Worm (Caenorhabditis elegans) whole organism, L1 larva: ENCODE data around the gene sqv-6.

Experiments used
- C16A3.4 ChIP-seq: fragments of 150-350 bp; optimal IDR thresholded peaks from 2 replicates; lab custom pipeline; 2014; ENCODE audit warnings: missing biosample characterization, missing genetic modification characterization
- aly-2 ChIP-seq: fragments of 150-350 bp; optimal IDR thresholded peaks from 2 replicates; lab custom pipeline; 2014; ENCODE audit warnings: missing biosample characterization, missing genetic modification characterization
- ama-1 ChIP-seq: fragments of 150-350 bp; optimal IDR thresholded peaks from 2 replicates; lab custom pipeline; 2014
- ceh-8 ChIP-seq: fragments of 200-800 bp; sonication (Bioruptor generic); optimal IDR thresholded peaks from 2 replicates; lab custom pipeline; 2018; ENCODE audit warnings: mild to moderate bottlenecking, missing genetic modification characterization, moderate library complexity, missing compliant biosample characterization
- ceh-88 ChIP-seq: fragments of 200-800 bp; sonication (Bioruptor generic); IDR thresholded peaks from 2 replicates; pipeline ENCODE4 v1.3.6; 2022; ENCODE audit warnings: missing genetic modification characterization, missing compliant biosample characterization
- dpl-1 ChIP-seq, 3 experiments: fragments of 150-350 bp in 2 of 3; sonication (generic microtip) in 1 of 3; optimal IDR thresholded peaks; 2 replicates each; lab custom pipeline; 2014 to 2017; ENCODE audit warnings: missing biosample characterization in 3 of 3, missing genetic modification characterization in 3 of 3, missing genetic modification reagents in 3 of 3
- dsc-1 ChIP-seq: sonication (generic microtip); optimal IDR thresholded peaks from 2 replicates; lab custom pipeline; 2016; ENCODE audit warnings: mild to moderate bottlenecking, missing genetic modification characterization, missing compliant biosample characterization
- efl-1 ChIP-seq, 4 experiments: fragments of 150-350 bp; optimal IDR thresholded peaks in 3 of 4; peaks in 1 of 4; 1 replicate in 1 of 4; 2 replicates in 3 of 4; lab custom pipeline; 2014; ENCODE audit warnings: missing biosample characterization in 2 of 4, missing genetic modification characterization in 2 of 4, missing genetic modification reagents in 2 of 4
- egl-13 ChIP-seq: sonication (generic microtip); optimal IDR thresholded peaks from 2 replicates; lab custom pipeline; 2016; ENCODE audit warnings: missing genotype, missing genetic modification reagents, missing genetic modification characterization, missing compliant biosample characterization
- ets-5 ChIP-seq: fragments of 200-800 bp; sonication (Bioruptor generic); IDR thresholded peaks from 2 replicates; pipeline ENCODE4 v1.3.6; 2022; ENCODE audit warnings: missing genetic modification characterization, missing compliant biosample characterization
- grh-1 ChIP-seq: fragments of 200-800 bp; sonication (Bioruptor generic); IDR thresholded peaks from 2 replicates; pipeline ENCODE4 v1.3.6; 2022; ENCODE audit warnings: missing genetic modification reagents, missing genetic modification characterization, missing compliant biosample characterization
- hlh-17 ChIP-seq: fragments of 200-800 bp; sonication (Bioruptor generic); optimal IDR thresholded peaks from 2 replicates; lab custom pipeline; 2018; ENCODE audit warnings: missing genetic modification characterization, mild to moderate bottlenecking, missing compliant biosample characterization, moderate library complexity, borderline replicate concordance
- isw-1 ChIP-seq: fragments of 200-800 bp; sonication (Bioruptor generic); IDR thresholded peaks from 2 replicates; pipeline ENCODE4 v1.3.6; 2022; ENCODE audit warnings: missing genetic modification characterization, missing compliant biosample characterization
- lsy-2 ChIP-seq, 2 experiments: fragments of 150-350 bp; optimal IDR thresholded peaks; 2 replicates each; lab custom pipeline; 2014; ENCODE audit warnings: missing biosample characterization in 2 of 2, missing genetic modification characterization in 2 of 2
- mab-9 ChIP-seq: fragments of 200-800 bp; sonication (Bioruptor generic); IDR thresholded peaks from 2 replicates; pipeline ENCODE4 v1.3.6; 2022; ENCODE audit warnings: missing genetic modification reagents, missing genetic modification characterization, missing compliant biosample characterization
- mef-2 ChIP-seq: fragments of 150-350 bp; optimal IDR thresholded peaks from 2 replicates; lab custom pipeline; 2014; ENCODE audit warnings: missing biosample characterization, missing genetic modification characterization
- mep-1 ChIP-seq: fragments of 150-350 bp; optimal IDR thresholded peaks from 2 replicates; lab custom pipeline; 2014; ENCODE audit warnings: missing biosample characterization, missing genetic modification characterization
- nhr-11 ChIP-seq: fragments of 150-350 bp; optimal IDR thresholded peaks from 2 replicates; lab custom pipeline; 2014; ENCODE audit warnings: missing biosample characterization, missing genetic modification characterization
- nhr-12 ChIP-seq: sonication (generic microtip); optimal IDR thresholded peaks from 2 replicates; lab custom pipeline; 2017; ENCODE audit warnings: missing biosample characterization, missing genetic modification characterization
- nhr-237 ChIP-seq: fragments of 150-350 bp; optimal IDR thresholded peaks from 2 replicates; lab custom pipeline; 2014; ENCODE audit warnings: missing biosample characterization, missing genetic modification characterization
- nhr-28 ChIP-seq: fragments of 150-350 bp; optimal IDR thresholded peaks from 2 replicates; lab custom pipeline; 2014; ENCODE audit warnings: missing biosample characterization, missing genetic modification characterization
- nhr-47 ChIP-seq: sonication (generic microtip); optimal IDR thresholded peaks from 2 replicates; lab custom pipeline; 2016; ENCODE audit warnings: mild to moderate bottlenecking, missing genetic modification characterization, moderate library complexity, missing compliant biosample characterization
- nhr-71 ChIP-seq: sonication (generic microtip); optimal IDR thresholded peaks from 2 replicates; lab custom pipeline; 2016; ENCODE audit warnings: mild to moderate bottlenecking, missing genetic modification characterization, moderate library complexity, missing compliant biosample characterization
- nhr-76 ChIP-seq: sonication (generic microtip); optimal IDR thresholded peaks from 2 replicates; lab custom pipeline; 2017; ENCODE audit warnings: missing biosample characterization, missing genetic modification characterization
- nhr-77 ChIP-seq: fragments of 150-350 bp; optimal IDR thresholded peaks from 2 replicates; lab custom pipeline; 2014; ENCODE audit warnings: missing biosample characterization, missing genetic modification characterization
- nhr-85 ChIP-seq: sonication (generic microtip); peaks from one replicate; lab custom pipeline; 2016; ENCODE audit warnings: missing genetic modification characterization, inconsistent platforms, missing compliant biosample characterization
- nhr-90 ChIP-seq: sonication (generic microtip); optimal IDR thresholded peaks from 2 replicates; lab custom pipeline; 2016; ENCODE audit warnings: mild to moderate bottlenecking, missing genetic modification characterization, missing compliant biosample characterization; ENCODE audit not compliant: poor library complexity
- pqm-1 ChIP-seq: sonication (generic microtip); optimal IDR thresholded peaks from 3 replicates; lab custom pipeline; 2017; ENCODE audit warnings: missing biosample characterization, missing genetic modification characterization
- skn-1 ChIP-seq: fragments of 150-350 bp; optimal IDR thresholded peaks from 2 replicates; lab custom pipeline; 2014; ENCODE audit warnings: missing biosample characterization, missing genetic modification characterization
- snpc-4 ChIP-seq: fragments of 150-350 bp; optimal IDR thresholded peaks from 2 replicates; lab custom pipeline; 2014; ENCODE audit warnings: missing biosample characterization, missing genetic modification characterization
- snu-23 ChIP-seq: sonication (generic microtip); optimal IDR thresholded peaks from 2 replicates; lab custom pipeline; 2016; ENCODE audit warnings: missing genetic modification characterization, missing compliant biosample characterization
- sptf-1 ChIP-seq: fragments of 150-350 bp; optimal IDR thresholded peaks from 2 replicates; lab custom pipeline; 2014; ENCODE audit warnings: missing biosample characterization, missing genetic modification characterization
- tlp-1 ChIP-seq: fragments of 150-350 bp; optimal IDR thresholded peaks from 2 replicates; lab custom pipeline; 2014; ENCODE audit warnings: missing biosample characterization, missing genetic modification characterization
- unc-130 ChIP-seq: fragments of 150-350 bp; optimal IDR thresholded peaks from 2 replicates; lab custom pipeline; 2017; ENCODE audit warnings: missing biosample characterization, missing genetic modification characterization, inconsistent platforms
- zag-1 ChIP-seq: fragments of 150-350 bp; optimal IDR thresholded peaks from 2 replicates; lab custom pipeline; 2014; ENCODE audit warnings: missing biosample characterization, missing genetic modification characterization
- ztf-11 ChIP-seq, 2 experiments: sonication (generic microtip); optimal IDR thresholded peaks; 2 replicates each; lab custom pipeline; 2016 to 2017; ENCODE audit warnings: missing genetic modification characterization in 2 of 2, missing biosample characterization in 1 of 2, missing compliant biosample characterization in 1 of 2

Gene sqv-6

ce11 chrV:1003826-1004225 is 39.2 kb upstream of the sqv-6 start (continued):
- TF ChIP-seq nhr-90 (tag; lab: Kevin White, UChicago) (peak; percentile 95), ceh-8 (GFP tag; lab: Kevin White, UChicago) (peak; percentile 26), ama-1 (lab: Kevin White, UChicago) (no peak), unc-130 (tag; lab: Kevin White, UChicago) (no peak), dpl-1 (GFP tag; optimal IDR thresholded peaks at IDR 0.05; lab: Kevin White, UChicago) (peak; percentile 48 to 61 (median 54)), grh-1 (GFP tag; lab: Robert Waterston, UW) (no peak), C16A3.4 (tag; lab: Kevin White, UChicago) (peak; percentile 69), mep-1 (tag; lab: Kevin White, UChicago) (peak; percentile 57), isw-1 (GFP tag; lab: Robert Waterston, UW) (peak; percentile 84), tlp-1 (tag; lab: Kevin White, UChicago) (no peak), nhr-28 (tag; lab: Kevin White, UChicago) (no peak), dsc-1 (tag; lab: Kevin White, UChicago) (peak; percentile 85), nhr-71 (peak; percentile 92), sptf-1 (tag; lab: Kevin White, UChicago) (no peak), nhr-77 (peak; percentile 5), egl-13 (tag; lab: Kevin White, UChicago) (peak; percentile 81), nhr-85 (tag; lab: Kevin White, UChicago) (peak; percentile 94)

ce11 chrV:1003400-1003799 is 38.8 kb upstream of the sqv-6 start, which contains the start of gene Y50D4C.5:
Gene Y50D4C.5 (minus strand): TSS chrV:1003744.
- no peak for TF ChIP-seq efl-1 (optimal IDR thresholded peaks at IDR 0.05; lab: Kevin White, UChicago)
- peak in 1 of 2 experiments; percentile 78 for TF ChIP-seq efl-1 (GFP tag; optimal IDR thresholded peaks at IDR 0.05 in 1 of 2; lab: Kevin White, UChicago)
- TF ChIP-seq aly-2, result no peak
- no peak for TF ChIP-seq nhr-77
- TF ChIP-seq ama-1 (lab: Kevin White, UChicago), result no peak
- TF ChIP-seq snu-23 (GFP tag; lab: Kevin White, UChicago), result no peak
- TF ChIP-seq egl-13 (tag; lab: Kevin White, UChicago), result no peak
- TF ChIP-seq nhr-237 (tag; lab: Kevin White, UChicago), result no peak
- TF ChIP-seq nhr-71, result no peak
- no peak for TF ChIP-seq zag-1 (tag; lab: Kevin White, UChicago)
- TF ChIP-seq nhr-76 (tag; lab: Kevin White, UChicago), result no peak
- TF ChIP-seq sptf-1 (tag; lab: Kevin White, UChicago), result no peak
- TF ChIP-seq dpl-1 (GFP tag; optimal IDR thresholded peaks at IDR 0.05; lab: Kevin White, UChicago), result no peak
- TF ChIP-seq lsy-2 (tag; optimal IDR thresholded peaks at IDR 0.05; lab: Kevin White, UChicago), result no peak
- TF ChIP-seq ets-5 (GFP tag; lab: Robert Waterston, UW), result 0 out of 2 replicates have a peak, but pooled peaks have one; percentile 68

- TF ChIP-seq tlp-1 (tag; lab: Kevin White, UChicago) (no peak), ztf-11 (tag; optimal IDR thresholded peaks at IDR 0.05; lab: Kevin White, UChicago) (peak in 1 of 2 experiments; percentile 32)
- TF ChIP-seq, all 84 proteins: peak for 1
Observed at ce11 chrV:1001163-1001562, 36.6 kb upstream of the sqv-6 start.

ce11 chrV:995635-996034 is 31.0 kb upstream of the sqv-6 start:
- no peak for TF ChIP-seq hlh-17
- TF ChIP-seq nhr-28 (tag; lab: Kevin White, UChicago), result no peak
- no peak for TF ChIP-seq mef-2 (tag; lab: Kevin White, UChicago)
- TF ChIP-seq snpc-4, result no peak
- TF ChIP-seq ceh-88 (GFP tag; lab: Robert Waterston, UW), result no peak
- no peak for TF ChIP-seq skn-1 (tag; lab: Kevin White, UChicago)
- no peak for TF ChIP-seq nhr-12 (tag; lab: Kevin White, UChicago)
- no peak for TF ChIP-seq mab-9 (GFP tag; lab: Robert Waterston, UW)
- no peak for TF ChIP-seq nhr-11 (tag; lab: Kevin White, UChicago)
- no peak for TF ChIP-seq pqm-1
- TF ChIP-seq nhr-47 (tag; lab: Kevin White, UChicago), result no peak
- no peak for TF ChIP-seq egl-13 (tag; lab: Kevin White, UChicago)
- no peak for TF ChIP-seq nhr-71
- TF ChIP-seq ceh-8 (GFP tag; lab: Kevin White, UChicago), result no peak
- TF ChIP-seq, all 84 proteins: peak for 0
